Fruit fly (Drosophila melanogaster): ENCODE data around the gene CG10845.

The CG10845 gene

dm6 chr3R:24947332-24947731 lies 46.4 kb downstream of the CG10845 start, which contains the start of gene mah:
mah (plus strand) TSS chr3R:24947632.
- TF ChIP-seq Hr96 (GFP tag; optimal IDR thresholded peaks at IDR 0.05): no peak
- TF ChIP-seq toe (GFP tag; optimal IDR thresholded peaks at IDR 0.05): no peak
- no peak for TF ChIP-seq cnc (optimal IDR thresholded peaks at IDR 0.05)
- TF ChIP-seq CG11617 (GFP tag; optimal IDR thresholded peaks at IDR 0.05): no peak
- TF ChIP-seq kay (GFP tag; ENCODE audit: borderline replicate concordance): no peak
- no peak for TF ChIP-seq cic (GFP tag; optimal IDR thresholded peaks at IDR 0.05)
- TF ChIP-seq CG12768 (GFP tag; optimal IDR thresholded peaks at IDR 0.05): no peak
- no peak for TF ChIP-seq CG1620 (GFP tag; optimal IDR thresholded peaks at IDR 0.05)
- TF ChIP-seq Mnt (GFP tag; optimal IDR thresholded peaks at IDR 0.05): no peak
- TF ChIP-seq ovo (GFP tag; optimal IDR thresholded peaks at IDR 0.05): no peak
- no peak for TF ChIP-seq tj (GFP tag; optimal IDR thresholded peaks at IDR 0.05)
- no peak for TF ChIP-seq Crg-1 (GFP tag; optimal IDR thresholded peaks at IDR 0.05)
- no peak for TF ChIP-seq CG33017 (tag; optimal IDR thresholded peaks at IDR 0.05)
- TF ChIP-seq CG5204 (GFP tag; optimal IDR thresholded peaks at IDR 0.05): no peak
- TF ChIP-seq Clk (GFP tag; optimal IDR thresholded peaks at IDR 0.05): no peak
- TF ChIP-seq bab1 (GFP tag; optimal IDR thresholded peaks at IDR 0.05): no peak
- TF ChIP-seq CG7101 (tag; optimal IDR thresholded peaks at IDR 0.05): no peak
- TF ChIP-seq CG14711 (tag; optimal IDR thresholded peaks at IDR 0.05): no peak
- no peak for TF ChIP-seq pad (GFP tag; optimal IDR thresholded peaks at IDR 0.05)

All from whole organism, adult.